Worm (Caenorhabditis elegans): Measurements from ENCODE around the gene C07A12.7.

Gene C07A12.7

ce11 chrX:4562288-4562687 is 40.3 kb upstream of the C07A12.7 start:
- no peak for TF ChIP-seq lin-32 (GFP tag; optimal IDR thresholded peaks at IDR 0.05)
- no peak for TF ChIP-seq tbx-8 (GFP tag; optimal IDR thresholded peaks at IDR 0.05)
- TF ChIP-seq nhr-28 (tag; optimal IDR thresholded peaks at IDR 0.05) = no peak
- no peak for TF ChIP-seq nhr-2 (tag; optimal IDR thresholded peaks at IDR 0.05)
- TF ChIP-seq ceh-43 (GFP tag; optimal IDR thresholded peaks at IDR 0.05) = no peak
- TF ChIP-seq elt-1 (tag; optimal IDR thresholded peaks at IDR 0.05; ENCODE audit: borderline replicate concordance, insufficient read depth) = no peak
- no peak for TF ChIP-seq blmp-1 (tag; optimal IDR thresholded peaks at IDR 0.05)
- TF ChIP-seq unc-62 (GFP tag; optimal IDR thresholded peaks at IDR 0.05) = no peak
- TF ChIP-seq cnd-1 (tag; optimal IDR thresholded peaks at IDR 0.05) = no peak
- no peak for TF ChIP-seq drap-1 (GFP tag; optimal IDR thresholded peaks at IDR 0.05)
- no peak for TF ChIP-seq flh-1 (GFP tag; optimal IDR thresholded peaks at IDR 0.05)
- no peak for TF ChIP-seq ztf-11 (tag; optimal IDR thresholded peaks at IDR 0.05)
- no peak for TF ChIP-seq hlh-1 (tag; optimal IDR thresholded peaks at IDR 0.05)
- no peak for TF ChIP-seq nhr-12 (tag; optimal IDR thresholded peaks at IDR 0.05)

DNA sequence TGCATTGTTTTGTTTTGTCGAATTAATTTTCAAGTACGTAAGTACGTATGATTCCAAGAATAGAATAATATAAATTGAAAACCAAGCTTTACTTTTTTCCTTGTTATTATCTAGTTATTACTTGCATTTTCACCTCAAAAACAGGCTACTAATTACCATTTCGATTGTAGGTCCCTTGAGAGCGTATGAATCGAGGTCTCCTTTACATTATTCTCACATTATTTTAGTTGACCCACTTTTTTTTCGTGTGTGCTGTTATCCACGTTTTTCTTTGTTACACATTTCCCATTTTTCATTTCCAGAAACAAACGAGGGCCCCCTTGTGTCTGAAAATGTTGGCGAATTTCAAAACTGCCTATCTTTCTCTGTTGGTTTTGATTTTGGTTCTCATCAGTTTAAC is 39.9 kb upstream of the C07A12.7 start, which contains the start of gene C05E11.6:
TSS of gene C05E11.6 (plus strand) at position 301 of the 400 bp plus-strand sequence.
- no peak for TF ChIP-seq pha-4 (tag; optimal IDR thresholded peaks at IDR 0.05)
- TF ChIP-seq nhr-2 (tag; optimal IDR thresholded peaks at IDR 0.05) = no peak
- no peak for TF ChIP-seq nhr-28 (tag; optimal IDR thresholded peaks at IDR 0.05)

DNA sequence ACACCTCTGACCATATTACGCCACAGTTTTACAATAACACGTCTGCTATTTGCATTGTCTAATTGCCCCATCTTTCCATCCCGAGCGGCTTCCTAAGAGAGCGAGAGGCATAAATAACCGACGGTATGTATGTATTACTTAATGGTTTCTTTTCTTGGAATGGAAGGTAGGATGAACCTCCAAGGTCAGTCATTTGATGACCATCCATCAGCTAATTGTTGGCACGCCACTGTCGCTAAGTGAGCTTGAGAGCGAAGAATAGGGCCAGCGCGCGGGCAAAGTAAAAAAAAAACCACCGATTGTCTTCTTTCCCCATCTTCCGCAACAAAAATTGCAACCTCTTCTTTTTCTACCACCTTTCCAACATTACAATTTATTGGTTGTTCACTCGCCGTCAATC is 34.1 kb upstream of the C07A12.7 start:
- TF ChIP-seq ham-2 (GFP tag; optimal IDR thresholded peaks at IDR 0.05) = peak; percentile 93
- no peak for TF ChIP-seq nhr-76 (tag; optimal IDR thresholded peaks at IDR 0.05)
- TF ChIP-seq sptf-1 (tag; optimal IDR thresholded peaks at IDR 0.05) = peak; percentile 15

DNA sequence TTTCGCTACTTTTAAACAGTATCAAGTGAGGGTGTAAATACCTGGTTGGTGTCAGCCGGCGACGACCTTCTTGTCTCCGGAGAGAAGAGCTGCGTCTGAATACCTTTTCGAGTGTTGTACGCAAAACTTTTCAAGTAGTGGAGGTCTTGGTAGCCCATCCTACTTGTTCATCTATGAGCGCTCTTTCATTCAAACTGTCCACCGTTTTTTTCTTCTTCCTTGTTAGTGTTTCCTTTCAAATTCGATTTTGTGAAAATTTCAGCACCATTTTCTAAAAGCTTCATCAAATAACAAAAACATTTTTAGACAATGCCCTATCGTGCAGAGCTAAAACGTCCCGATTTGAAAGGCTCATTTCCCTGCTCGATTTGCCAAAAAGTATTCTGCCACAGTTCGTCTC is 32.4 kb upstream of the C07A12.7 start, which contains the start of gene ham-2:
TSS of gene ham-2 (plus strand) at position 301 of the 400 bp plus-strand sequence.
- TF ChIP-seq unc-39 (tag; optimal IDR thresholded peaks at IDR 0.05) (no peak), blmp-1 (tag; optimal IDR thresholded peaks at IDR 0.05) (no peak), tbx-8 (GFP tag; optimal IDR thresholded peaks at IDR 0.05) (no peak), M03D4.4 (tag; optimal IDR thresholded peaks at IDR 0.05) (no peak), mab-5 (tag; optimal IDR thresholded peaks at IDR 0.05) (no peak), hlh-1 (tag; optimal IDR thresholded peaks at IDR 0.05) (no peak), unc-62 (GFP tag; optimal IDR thresholded peaks at IDR 0.05) (no peak), ceh-43 (GFP tag; optimal IDR thresholded peaks at IDR 0.05) (no peak), sptf-1 (tag; optimal IDR thresholded peaks at IDR 0.05) (no peak), lsy-2 (tag; optimal IDR thresholded peaks at IDR 0.05) (no peak), ztf-11 (tag; optimal IDR thresholded peaks at IDR 0.05) (no peak), snpc-4 (tag; optimal IDR thresholded peaks at IDR 0.05) (no peak), cnd-1 (tag; optimal IDR thresholded peaks at IDR 0.05) (no peak), bed-3 (GFP tag; optimal IDR thresholded peaks at IDR 0.05) (no peak), nhr-28 (tag; optimal IDR thresholded peaks at IDR 0.05) (no peak), nhr-2 (tag; optimal IDR thresholded peaks at IDR 0.05) (no peak), zip-8 (tag; optimal IDR thresholded peaks at IDR 0.05) (no peak), lin-32 (GFP tag; optimal IDR thresholded peaks at IDR 0.05) (no peak), nhr-237 (tag; optimal IDR thresholded peaks at IDR 0.05) (no peak)

- TF ChIP-seq pha-4 (tag; optimal IDR thresholded peaks at IDR 0.05) = no peak
- no peak for TF ChIP-seq sem-2 (GFP tag; optimal IDR thresholded peaks at IDR 0.05)
- no peak for TF ChIP-seq cnd-1 (tag; optimal IDR thresholded peaks at IDR 0.05)
- no peak for TF ChIP-seq ceh-83 (GFP tag; optimal IDR thresholded peaks at IDR 0.05)
- no peak for TF ChIP-seq nhr-237 (tag; optimal IDR thresholded peaks at IDR 0.05)
These were observed 31.5 kb upstream of the C07A12.7 start for ce11 chrX:4553491-4553890.

ce11 chrX:4553033-4553432 is 31.1 kb upstream of the C07A12.7 start:
- TF ChIP-seq ham-2 (GFP tag; optimal IDR thresholded peaks at IDR 0.05) (peak; percentile 100), elt-1 (tag; optimal IDR thresholded peaks at IDR 0.05; ENCODE audit: borderline replicate concordance, insufficient read depth) (peak; percentile 86), pha-4 (tag; optimal IDR thresholded peaks at IDR 0.05) (no peak), mep-1 (tag; optimal IDR thresholded peaks at IDR 0.05) (no peak), mls-2 (tag; optimal IDR thresholded peaks at IDR 0.05) (no peak), nhr-76 (tag; optimal IDR thresholded peaks at IDR 0.05) (no peak), ceh-43 (GFP tag; optimal IDR thresholded peaks at IDR 0.05) (no peak), hlh-1 (tag; optimal IDR thresholded peaks at IDR 0.05) (no peak), lin-13 (tag; optimal IDR thresholded peaks at IDR 0.05) (no peak), unc-62 (GFP tag; optimal IDR thresholded peaks at IDR 0.05) (peak; percentile 10), cnd-1 (tag; optimal IDR thresholded peaks at IDR 0.05) (no peak), nhr-237 (tag; optimal IDR thresholded peaks at IDR 0.05) (no peak), flh-1 (GFP tag; optimal IDR thresholded peaks at IDR 0.05) (no peak), blmp-1 (tag; optimal IDR thresholded peaks at IDR 0.05) (no peak), unc-120 (tag; optimal IDR thresholded peaks at IDR 0.05; ENCODE audit: poor library complexity, severe bottlenecking) (no peak), drap-1 (GFP tag; optimal IDR thresholded peaks at IDR 0.05) (no peak), tbx-8 (GFP tag; optimal IDR thresholded peaks at IDR 0.05) (no peak), ztf-11 (tag; optimal IDR thresholded peaks at IDR 0.05) (no peak)

All from whole organism, mixed stage, embryonic.